Fruit fly (Drosophila melanogaster) whole organism, pupa: Measurements from ENCODE around the gene CG43894.

Experiments used
- CG12605 ChIP-seq: fragments of 200-800 bp; sonication (Bioruptor generic); IDR thresholded peaks from 2 replicates; pipeline ENCODE4 v1.3.6; 2022; ENCODE audit warnings: missing biosample characterization, missing genetic modification characterization
- CG8159 ChIP-seq: fragments of 200-800 bp; sonication (Bioruptor generic); optimal IDR thresholded peaks from 3 replicates; lab custom pipeline; 2018; ENCODE audit warnings: missing biosample characterization, mild to moderate bottlenecking, missing genetic modification characterization, moderate library complexity
- CG8301 ChIP-seq: fragments of 200-800 bp; sonication (Bioruptor generic); optimal IDR thresholded peaks from 2 replicates; lab custom pipeline; 2018; ENCODE audit warnings: missing biosample characterization, mild to moderate bottlenecking, missing genetic modification characterization
- CG9948 ChIP-seq: fragments of 200-800 bp; sonication (Bioruptor generic); optimal IDR thresholded peaks from 2 replicates; lab custom pipeline; 2018; ENCODE audit warnings: missing biosample characterization, mild to moderate bottlenecking, missing genetic modification characterization, moderate library complexity
- Pif1A ChIP-seq: fragments of 200-800 bp; sonication (Bioruptor generic); optimal IDR thresholded peaks from 3 replicates; lab custom pipeline; 2016; ENCODE audit warnings: missing biosample characterization, missing genetic modification characterization
- Pif1B ChIP-seq: fragments of 200-800 bp; sonication (Bioruptor generic); optimal IDR thresholded peaks from 3 replicates; lab custom pipeline; 2016; ENCODE audit warnings: missing biosample characterization, missing genetic modification characterization
- Snoo ChIP-seq: fragments of 200-800 bp; sonication (Bioruptor generic); optimal IDR thresholded peaks from 3 replicates; lab custom pipeline; 2017; ENCODE audit warnings: missing biosample characterization, mild to moderate bottlenecking, missing genetic modification characterization, inconsistent platforms
- fd96Ca ChIP-seq: fragments of 200-800 bp; sonication (Bioruptor generic); IDR thresholded peaks from 3 replicates; pipeline ENCODE4 v1.3.6; 2022; ENCODE audit warnings: missing biosample characterization, missing genetic modification characterization
- gl ChIP-seq: fragments of 200-800 bp; sonication (Bioruptor generic); optimal IDR thresholded peaks from 2 replicates; lab custom pipeline; 2018; ENCODE audit warnings: missing biosample characterization, mild to moderate bottlenecking, missing genetic modification characterization
- rn ChIP-seq: fragments of 200-800 bp; sonication (Bioruptor generic); IDR thresholded peaks from 2 replicates; pipeline ENCODE4 v1.3.6; 2022; ENCODE audit warnings: missing biosample characterization, missing genetic modification characterization

dm6 chr3L:12867956-12868443, 21.6 kb upstream of the CG43894 start:
- TF ChIP-seq CG8159 (tag; lab: Kevin White, UChicago) (no peak), CG12605 (GFP tag; lab: Robert Waterston, UW) (no peak), Snoo (tag; lab: Kevin White, UChicago) (no peak), fd96Ca (GFP tag; lab: Robert Waterston, UW) (no peak), gl (tag; lab: Kevin White, UChicago) (no peak), Pif1B (no peak), CG9948 (no peak), rn (GFP tag; lab: Robert Waterston, UW) (no peak), Pif1A (GFP tag; lab: Kevin White, UChicago) (no peak), CG8301 (tag; lab: Kevin White, UChicago) (no peak)
